Fruit fly (Drosophila melanogaster): ENCODE results near the gene yip2.

The yip2 gene

dm6 chr2L:9897296-9897695 lies 17.8 kb upstream of the yip2 start, which contains the start of gene RpS2 (continued):
- TF ChIP-seq NC2α (GFP tag; optimal IDR thresholded peaks at IDR 0.05) (no peak), NK7.1 (GFP tag; optimal IDR thresholded peaks at IDR 0.05) (no peak), Kr (GFP tag; optimal IDR thresholded peaks at IDR 0.05) (no peak), HHEX (GFP tag; optimal IDR thresholded peaks at IDR 0.05) (peak; percentile 35), CG4617 (GFP tag; optimal IDR thresholded peaks at IDR 0.05; ENCODE audit: borderline replicate concordance) (peak; percentile 44), CG15514 (GFP tag; optimal IDR thresholded peaks at IDR 0.05) (peak; percentile 71), exex (tag; optimal IDR thresholded peaks at IDR 0.05) (peak; percentile 31), CG14710 (tag; optimal IDR thresholded peaks at IDR 0.05) (peak; percentile 57), nau (GFP tag; optimal IDR thresholded peaks at IDR 0.05) (peak; percentile 64), CG16813 (GFP tag; IDR thresholded peaks at IDR 0.05; ENCODE audit: partially characterized antibody) (peak; percentile 99), Hmx (GFP tag; optimal IDR thresholded peaks at IDR 0.05) (no peak), CG6175 (GFP tag; IDR thresholded peaks at IDR 0.05) (no peak), prd (optimal IDR thresholded peaks at IDR 0.05) (no peak), prd (GFP tag; IDR thresholded peaks at IDR 0.05) (no peak), CG13775 (GFP tag; optimal IDR thresholded peaks at IDR 0.05) (no peak), MBD-R2 (GFP tag; IDR thresholded peaks at IDR 0.05) (peak; percentile 59), maf-S (GFP tag; optimal IDR thresholded peaks at IDR 0.05) (no peak), ERR (GFP tag; optimal IDR thresholded peaks at IDR 0.05) (no peak), HmgZ (tag; optimal IDR thresholded peaks at IDR 0.05) (peak; percentile 75), CG2129 (GFP tag; IDR thresholded peaks at IDR 0.05; ENCODE audit: partially characterized antibody) (peak; percentile 95), D19B (GFP tag; optimal IDR thresholded peaks at IDR 0.05) (no peak), Vsx1 (GFP tag; optimal IDR thresholded peaks at IDR 0.05) (no peak), Gsc (GFP tag; IDR thresholded peaks at IDR 0.05) (no peak), CG5180 (GFP tag; optimal IDR thresholded peaks at IDR 0.05) (no peak), run (tag; optimal IDR thresholded peaks at IDR 0.05) (no peak), al (GFP tag; IDR thresholded peaks at IDR 0.05) (0 out of 2 replicates have a peak, but pooled peaks have one; percentile 16), CG31224 (GFP tag; IDR thresholded peaks at IDR 0.05) (no peak), jumu (GFP tag; optimal IDR thresholded peaks at IDR 0.05) (no peak), Bgb (GFP tag; IDR thresholded peaks at IDR 0.05; ENCODE audit: partially characterized antibody) (peak; percentile 100), Hand (GFP tag; optimal IDR thresholded peaks at IDR 0.05) (no peak), shn (GFP tag; optimal IDR thresholded peaks at IDR 0.05) (no peak), dysf (GFP tag; IDR thresholded peaks at IDR 0.05) (no peak), ems (GFP tag; optimal IDR thresholded peaks at IDR 0.05) (no peak), Sry-β (GFP tag; optimal IDR thresholded peaks at IDR 0.05) (peak; percentile 59), Mrtf (GFP tag; IDR thresholded peaks at IDR 0.05) (no peak), pzg (GFP tag; optimal IDR thresholded peaks at IDR 0.05) (peak; percentile 81), CG31365 (tag; optimal IDR thresholded peaks at IDR 0.05) (no peak), CG13123 (GFP tag; optimal IDR thresholded peaks at IDR 0.05) (peak; percentile 36), Asciz (GFP tag; optimal IDR thresholded peaks at IDR 0.05) (peak; percentile 11), Drgx (GFP tag; IDR thresholded peaks at IDR 0.05) (no peak), gsb-n (tag; optimal IDR thresholded peaks at IDR 0.05) (peak; percentile 60), CG31441 (GFP tag; IDR thresholded peaks at IDR 0.05) (peak; percentile 43; the same call in 1 of the 2 replicates), CG6689 (GFP tag; IDR thresholded peaks at IDR 0.05) (0 out of 2 replicates have a peak, but pooled peaks have one; percentile 15), lilli (GFP tag; optimal IDR thresholded peaks at IDR 0.05) (peak; percentile 54), CG15601 (tag; optimal IDR thresholded peaks at IDR 0.05) (peak; percentile 8), CG4360 (GFP tag; IDR thresholded peaks at IDR 0.05) (no peak), cad (GFP tag; optimal IDR thresholded peaks at IDR 0.05) (no peak), chif (GFP tag; optimal IDR thresholded peaks at IDR 0.05) (peak in 1 of 2 experiments; percentile 24), Scr (GFP tag; IDR thresholded peaks at IDR 0.05; ENCODE audit: partially characterized antibody) (peak; percentile 99), Pdp1 (GFP tag; optimal IDR thresholded peaks at IDR 0.05) (peak in 1 of 2 experiments; percentile 56), Awh (GFP tag; IDR thresholded peaks at IDR 0.05) (no peak)

All from whole organism, embryonic.